Fruit fly (Drosophila melanogaster): Measurements from ENCODE around the gene yip7.
A peak's percentile ranks its signal among the peaks of the same experiment; 100 is the strongest.

Gene yip7

dm6 chr3L:5993701-5994499, 41.1 kb upstream of the yip7 start (continued):
- TF ChIP-seq cato (GFP tag; optimal IDR thresholded peaks at IDR 0.05; ENCODE audit: borderline replicate concordance) (no peak), E2f2 (GFP tag; IDR thresholded peaks at IDR 0.05) (no peak), hkb (optimal IDR thresholded peaks at IDR 0.05) (no peak), hkb (GFP tag; IDR thresholded peaks at IDR 0.05) (no peak), CG6813 (GFP tag; optimal IDR thresholded peaks at IDR 0.05) (no peak), mld (GFP tag; IDR thresholded peaks at IDR 0.05; ENCODE audit: partially characterized antibody) (no peak), en (GFP tag; optimal IDR thresholded peaks at IDR 0.05) (no peak), CG10209 (GFP tag; optimal IDR thresholded peaks at IDR 0.05) (no peak), gro (GFP tag; optimal IDR thresholded peaks at IDR 0.05) (no peak), sob (GFP tag; IDR thresholded peaks at IDR 0.05) (no peak), Taf1 (GFP tag; IDR thresholded peaks at IDR 0.05) (no peak), CG6683 (GFP tag; optimal IDR thresholded peaks at IDR 0.05) (no peak), wek (GFP tag; optimal IDR thresholded peaks at IDR 0.05) (no peak), jumu (GFP tag; optimal IDR thresholded peaks at IDR 0.05) (no peak), CG10267 (tag; optimal IDR thresholded peaks at IDR 0.05) (peak; percentile 16), pb (GFP tag; optimal IDR thresholded peaks at IDR 0.05) (no peak), sc (optimal IDR thresholded peaks at IDR 0.05) (no peak), sc (GFP tag; optimal IDR thresholded peaks at IDR 0.05) (no peak), CG4404 (GFP tag; IDR thresholded peaks at IDR 0.05) (peak; percentile 68), Mes4 (GFP tag; optimal IDR thresholded peaks at IDR 0.05) (no peak), dysf (GFP tag; IDR thresholded peaks at IDR 0.05) (no peak), Atf6 (GFP tag; IDR thresholded peaks at IDR 0.05) (no peak), CG1602 (GFP tag; optimal IDR thresholded peaks at IDR 0.05) (no peak), CG7786 (GFP tag; optimal IDR thresholded peaks at IDR 0.05) (no peak), D19A (tag; optimal IDR thresholded peaks at IDR 0.05) (peak; percentile 17), CTCF (GFP tag; optimal IDR thresholded peaks at IDR 0.05) (no peak), stc (GFP tag; IDR thresholded peaks at IDR 0.05) (no peak), CG12391 (tag; optimal IDR thresholded peaks at IDR 0.05) (peak; percentile 30), hbn (GFP tag; IDR thresholded peaks at IDR 0.05; ENCODE audit: partially characterized antibody) (no peak), wdn (GFP tag; IDR thresholded peaks at IDR 0.05) (no peak), CG16813 (GFP tag; IDR thresholded peaks at IDR 0.05; ENCODE audit: partially characterized antibody) (0 out of 3 replicates have a peak, but pooled peaks have one; percentile 32), unpg (GFP tag; optimal IDR thresholded peaks at IDR 0.05) (no peak), NfI (GFP tag; optimal IDR thresholded peaks at IDR 0.05) (no peak), PHDP (tag; optimal IDR thresholded peaks at IDR 0.05) (no peak), CG10959 (GFP tag; IDR thresholded peaks at IDR 0.05) (no peak), CG18619 (GFP tag; optimal IDR thresholded peaks at IDR 0.05) (no peak), CG11398 (GFP tag; optimal IDR thresholded peaks at IDR 0.05) (no peak), Dp (GFP tag; optimal IDR thresholded peaks at IDR 0.05) (no peak), Dbx (GFP tag; IDR thresholded peaks at IDR 0.05) (no peak), Fer1 (GFP tag; optimal IDR thresholded peaks at IDR 0.05) (no peak), CG1529 (GFP tag; optimal IDR thresholded peaks at IDR 0.05) (no peak), ara (GFP tag; IDR thresholded peaks at IDR 0.05) (no peak; the same call in 1 of the 2 replicates), bab2 (GFP tag; optimal IDR thresholded peaks at IDR 0.05) (no peak), Sry-δ (GFP tag; optimal IDR thresholded peaks at IDR 0.05) (no peak), toy (GFP tag; IDR thresholded peaks at IDR 0.05) (no peak), fd96Cb (tag; optimal IDR thresholded peaks at IDR 0.05) (peak; percentile 4), CG8478 (optimal IDR thresholded peaks at IDR 0.05) (no peak), Rfx (GFP tag; IDR thresholded peaks at IDR 0.05) (no peak), repo (GFP tag; optimal IDR thresholded peaks at IDR 0.05) (no peak), cad (GFP tag; optimal IDR thresholded peaks at IDR 0.05) (no peak), Vsx1 (GFP tag; optimal IDR thresholded peaks at IDR 0.05) (no peak), H15 (GFP tag; IDR thresholded peaks at IDR 0.05) (no peak)
